Worm (Caenorhabditis elegans) whole organism, L1 larva: ENCODE measurements around the gene unc-130.

Experiments
- ama-1 ChIP-seq: fragments of 150-350 bp; optimal IDR thresholded peaks from 2 replicates; lab custom pipeline; 2014
- lin-13 ChIP-seq: fragments of 150-350 bp; optimal IDR thresholded peaks from 2 replicates; lab custom pipeline; 2014; ENCODE audit warnings: missing biosample characterization, missing genetic modification reagents, missing genetic modification characterization
- lin-15B ChIP-seq: fragments of 150-350 bp; sonication (generic microtip); optimal IDR thresholded peaks from 3 replicates; lab custom pipeline; 2014; ENCODE audit warnings: missing biosample characterization, missing genetic modification characterization
- mab-9 ChIP-seq: fragments of 200-800 bp; sonication (Bioruptor generic); IDR thresholded peaks from 2 replicates; pipeline ENCODE4 v1.3.6; 2022; ENCODE audit warnings: missing genetic modification reagents, missing genetic modification characterization, missing compliant biosample characterization
- mep-1 ChIP-seq: fragments of 150-350 bp; optimal IDR thresholded peaks from 2 replicates; lab custom pipeline; 2014; ENCODE audit warnings: missing biosample characterization, missing genetic modification characterization
- nhr-12 ChIP-seq: sonication (generic microtip); optimal IDR thresholded peaks from 2 replicates; lab custom pipeline; 2017; ENCODE audit warnings: missing biosample characterization, missing genetic modification characterization
- nhr-28 ChIP-seq: fragments of 150-350 bp; optimal IDR thresholded peaks from 2 replicates; lab custom pipeline; 2014; ENCODE audit warnings: missing biosample characterization, missing genetic modification characterization
- pag-3 ChIP-seq: sonication (generic microtip); optimal IDR thresholded peaks from 2 replicates; lab custom pipeline; 2017; ENCODE audit warnings: missing genetic modification characterization, mild to moderate bottlenecking, missing compliant biosample characterization, antibody characterized with exemption, borderline replicate concordance; ENCODE audit not compliant: insufficient read depth
- pax-3 ChIP-seq: fragments of 200-800 bp; sonication (Bioruptor generic); optimal IDR thresholded peaks from 2 replicates; lab custom pipeline; 2018; ENCODE audit warnings: mild to moderate bottlenecking, missing genetic modification characterization, moderate library complexity, missing compliant biosample characterization
- unc-62 ChIP-seq: fragments of 150-350 bp; optimal IDR thresholded peaks from 2 replicates; lab custom pipeline; 2014; ENCODE audit warnings: missing biosample characterization, missing genetic modification reagents, missing genetic modification characterization

- TF ChIP-seq mep-1 (tag; lab: Kevin White, UChicago): peak; percentile 89
- TF ChIP-seq nhr-28 (tag; lab: Kevin White, UChicago): no peak
- TF ChIP-seq pag-3 (tag; lab: Kevin White, UChicago): no peak
- TF ChIP-seq mab-9 (GFP tag; lab: Robert Waterston, UW): 0 out of 2 replicates have a peak, but pooled peaks have one; percentile 49
- no peak for TF ChIP-seq nhr-12 (tag; lab: Kevin White, UChicago)
- TF ChIP-seq ama-1: no peak
- peak; percentile 48 for TF ChIP-seq pax-3 (tag; lab: Kevin White, UChicago)
- peak; percentile 94 for TF ChIP-seq lin-15B (tag; lab: Kevin White, UChicago)
- TF ChIP-seq lin-13 (GFP tag; lab: Kevin White, UChicago): peak; percentile 83
- no peak for TF ChIP-seq unc-62 (GFP tag; lab: Kevin White, UChicago)
Observed at ce11 chrII:11238869-11239647, 42.7 kb upstream of the unc-130 start, which contains the start of the genes rpn-9 and T06D8.9.
